Worm (Caenorhabditis elegans): ENCODE results near the gene emb-1.

The emb-1 gene

ce11 chrIII:5200349-5200748 is 27.1 kb downstream of the emb-1 start (continued):
- TF ChIP-seq dve-1 (tag; optimal IDR thresholded peaks at IDR 0.05; ENCODE audit: insufficient read depth) = peak; percentile 60
- peak in 1 of 2 experiments; percentile 44 for TF ChIP-seq hif-1 (tag; optimal IDR thresholded peaks at IDR 0.05)

- TF ChIP-seq T20F7.1 (GFP tag; optimal IDR thresholded peaks at IDR 0.05) (peak; percentile 58), F10B5.3 (tag; optimal IDR thresholded peaks at IDR 0.05) (no peak), nhr-48 (tag; optimal IDR thresholded peaks at IDR 0.05) (peak; percentile 67), cey-2 (tag; optimal IDR thresholded peaks at IDR 0.05; ENCODE audit: borderline replicate concordance, insufficient read depth) (peak; percentile 12), dmd-6 (GFP tag; IDR thresholded peaks at IDR 0.05) (peak; percentile 93), gei-8 (GFP tag; optimal IDR thresholded peaks at IDR 0.05) (no peak), nhr-77 (tag; optimal IDR thresholded peaks at IDR 0.05) (peak; percentile 97), nhr-28 (tag; optimal IDR thresholded peaks at IDR 0.05) (peak; percentile 99), mep-1 (tag; optimal IDR thresholded peaks at IDR 0.05) (peak; percentile 73), zfp-3 (GFP tag; conservative IDR thresholded peaks at IDR 0.05) (no peak), daf-16 (GFP tag; optimal IDR thresholded peaks at IDR 0.05) (peak in 1 of 2 experiments; percentile 26), daf-16 (tag; optimal IDR thresholded peaks at IDR 0.05) (peak; percentile 94), daf-8 (GFP tag; IDR thresholded peaks at IDR 0.05) (no peak), ces-1 (GFP tag; optimal IDR thresholded peaks at IDR 0.05) (no peak), nhr-237 (tag; optimal IDR thresholded peaks at IDR 0.05) (no peak), lin-39 (tag; optimal IDR thresholded peaks at IDR 0.05) (no peak), ceh-28 (tag; optimal IDR thresholded peaks at IDR 0.05) (no peak), hlh-30 (tag; optimal IDR thresholded peaks at IDR 0.05; ENCODE audit: insufficient read depth) (peak; percentile 62), hif-1 (tag; optimal IDR thresholded peaks at IDR 0.05) (peak in 1 of 2 experiments; percentile 47), ztf-7 (tag; optimal IDR thresholded peaks at IDR 0.05) (peak; percentile 41), dpl-1 (GFP tag; optimal IDR thresholded peaks at IDR 0.05) (peak; percentile 22), dve-1 (tag; optimal IDR thresholded peaks at IDR 0.05; ENCODE audit: insufficient read depth) (peak; percentile 97), nhr-102 (tag; optimal IDR thresholded peaks at IDR 0.05) (peak; percentile 79), attf-4 (tag; optimal IDR thresholded peaks at IDR 0.05) (no peak), T26A8.4 (GFP tag; IDR thresholded peaks at IDR 0.05) (0 out of 2 replicates have a peak, but pooled peaks have one; percentile 23), unc-39 (tag; optimal IDR thresholded peaks at IDR 0.05) (no peak), lsy-2 (tag; optimal IDR thresholded peaks at IDR 0.05) (peak in 1 of 2 experiments; percentile 58), set-16 (GFP tag; IDR thresholded peaks at IDR 0.05) (no peak), unc-62 (GFP tag; optimal IDR thresholded peaks at IDR 0.05 in 1 of 2) (peak; percentile 15 to 98), unc-62 (tag; optimal IDR thresholded peaks at IDR 0.05) (no peak), pqm-1 (tag; optimal IDR thresholded peaks at IDR 0.05) (peak; percentile 82), hlh-11 (tag; optimal IDR thresholded peaks at IDR 0.05) (peak; percentile 86), php-3 (GFP tag; IDR thresholded peaks at IDR 0.05) (peak; percentile 59; the same call in 1 of the 2 replicates), nhr-41 (GFP tag; IDR thresholded peaks at IDR 0.05) (peak; percentile 57; the same call in 1 of the 2 replicates), egl-43 (GFP tag; IDR thresholded peaks at IDR 0.05) (no peak), ceh-32 (tag; optimal IDR thresholded peaks at IDR 0.05; ENCODE audit: poor library complexity) (no peak), ztf-11 (tag; optimal IDR thresholded peaks at IDR 0.05) (no peak), egl-27 (tag; optimal IDR thresholded peaks at IDR 0.05) (no peak), lin-1 (GFP tag; IDR thresholded peaks at IDR 0.05) (peak; percentile 59), aha-1 (tag) (peak; percentile 86), tra-1 (GFP tag; IDR thresholded peaks at IDR 0.05) (peak; percentile 88)
These were observed 28.0 kb downstream of the emb-1 start for ce11 chrIII:5201267-5201666.

All from whole organism, L4 larva.